Fruit fly (Drosophila melanogaster) whole organism, pupa: ENCODE measurements around the gene CG14803.

Source experiments
- CG12605 ChIP-seq: fragments of 200-800 bp; sonication (Bioruptor generic); IDR thresholded peaks from 2 replicates; pipeline ENCODE4 v1.3.6; 2022; ENCODE audit warnings: missing biosample characterization, missing genetic modification characterization
- CG14655 ChIP-seq: fragments of 200-800 bp; sonication (Bioruptor generic); optimal IDR thresholded peaks from 3 replicates; lab custom pipeline; 2017; ENCODE audit warnings: mild to moderate bottlenecking, missing biosample characterization, missing genetic modification reagents, missing genetic modification characterization
- rn ChIP-seq: fragments of 200-800 bp; sonication (Bioruptor generic); IDR thresholded peaks from 2 replicates; pipeline ENCODE4 v1.3.6; 2022; ENCODE audit warnings: missing biosample characterization, missing genetic modification characterization

dm6 chrX:1909533-1909932 lies 40.9 kb downstream of the CG14803 start:
- TF ChIP-seq rn (no peak), CG12605 (GFP tag; lab: Robert Waterston, UW) (no peak), CG14655 (GFP tag; lab: Kevin White, UChicago) (no peak)
